Worm (Caenorhabditis elegans) whole organism, young adult: Measurements from ENCODE around the gene Y39A3B.8.

Experiments used
- B0019.2 ChIP-seq: fragments of 200-800 bp; sonication (Bioruptor generic); conservative IDR thresholded peaks from 2 replicates; pipeline ENCODE4 v1.3.6; 2022; ENCODE audit warnings: missing genetic modification reagents, missing genetic modification characterization, missing compliant biosample characterization
- B0261.1 ChIP-seq: sonication (generic microtip); optimal IDR thresholded peaks from 2 replicates; lab custom pipeline; 2016; ENCODE audit warnings: mild to moderate bottlenecking, missing genetic modification characterization, moderate library complexity, missing compliant biosample characterization
- B0336.3 ChIP-seq: fragments of 200-800 bp; sonication (Bioruptor generic); IDR thresholded peaks from 2 replicates; pipeline ENCODE4 v1.3.6; 2022; ENCODE audit warnings: missing genetic modification characterization, missing compliant biosample characterization
- C06A6.2 ChIP-seq: fragments of 200-800 bp; sonication (Bioruptor generic); conservative IDR thresholded peaks from 2 replicates; pipeline ENCODE4 v1.3.6; 2022; ENCODE audit warnings: missing genetic modification characterization, missing compliant biosample characterization
- F39B2.1 ChIP-seq: fragments of 200-800 bp; sonication (Bioruptor generic); IDR thresholded peaks from 2 replicates; pipeline ENCODE4 v1.3.6; 2022; ENCODE audit warnings: missing genetic modification reagents, missing genetic modification characterization, missing compliant biosample characterization
- F55B11.4 ChIP-seq: sonication (generic microtip); optimal IDR thresholded peaks from 2 replicates; lab custom pipeline; 2016; ENCODE audit warnings: missing compliant biosample characterization, missing genetic modification characterization, borderline replicate concordance; ENCODE audit not compliant: insufficient read depth
- T07F8.4 ChIP-seq: sonication (generic microtip); optimal IDR thresholded peaks from 2 replicates; lab custom pipeline; 2016; ENCODE audit warnings: mild to moderate bottlenecking, missing genetic modification characterization, moderate library complexity, missing compliant biosample characterization
- Y67H2A.10 ChIP-seq: fragments of 200-800 bp; sonication (Bioruptor generic); conservative IDR thresholded peaks from 2 replicates; pipeline ENCODE4 v1.3.6; 2022; ENCODE audit warnings: missing genetic modification reagents, missing genetic modification characterization, missing compliant biosample characterization
- akir-1 ChIP-seq: fragments of 200-800 bp; sonication (Bioruptor generic); optimal IDR thresholded peaks from 2 replicates; lab custom pipeline; 2018; ENCODE audit warnings: mild to moderate bottlenecking, missing genetic modification characterization, moderate library complexity, missing compliant biosample characterization
- ama-1 ChIP-seq, 3 experiments: fragments of 150-350 bp in 1 of 3; sonication (generic microtip) in 2 of 3; optimal IDR thresholded peaks; 2 replicates each; lab custom pipeline; 2014 to 2018; ENCODE audit warnings: missing biosample characterization in 2 of 3, missing genetic modification characterization in 2 of 3, missing genetic modification reagents in 2 of 3
- aptf-2 ChIP-seq: fragments of 200-800 bp; sonication (Bioruptor generic); conservative IDR thresholded peaks from 2 replicates; pipeline ENCODE4 v1.3.6; 2022; ENCODE audit warnings: missing genetic modification reagents, missing genetic modification characterization, missing compliant biosample characterization
- attf-5 ChIP-seq: fragments of 200-800 bp; sonication (Bioruptor generic); optimal IDR thresholded peaks from 2 replicates; lab custom pipeline; 2018; ENCODE audit warnings: mild to moderate bottlenecking, missing genetic modification characterization, missing compliant biosample characterization
- bed-2 ChIP-seq: fragments of 200-800 bp; sonication (Bioruptor generic); IDR thresholded peaks from 2 replicates; pipeline ENCODE4 v1.3.6; 2022; ENCODE audit warnings: missing genetic modification reagents, missing genetic modification characterization, missing compliant biosample characterization
- die-1 ChIP-seq: sonication (generic microtip); optimal IDR thresholded peaks from 2 replicates; lab custom pipeline; 2016; ENCODE audit warnings: missing genotype, mild to moderate bottlenecking, missing genetic modification characterization, missing compliant biosample characterization
- egrh-3 ChIP-seq: fragments of 200-800 bp; sonication (Bioruptor generic); IDR thresholded peaks from 2 replicates; pipeline ENCODE4 v1.3.6; 2022; ENCODE audit warnings: missing genetic modification reagents, missing genetic modification characterization, missing compliant biosample characterization
- hlh-12 ChIP-seq: sonication (generic microtip); optimal IDR thresholded peaks from 2 replicates; lab custom pipeline; 2016; ENCODE audit warnings: missing genetic modification characterization, missing compliant biosample characterization
- hmg-20 ChIP-seq: fragments of 200-800 bp; sonication (Bioruptor generic); IDR thresholded peaks from 2 replicates; pipeline ENCODE4 v1.3.6; 2022; ENCODE audit warnings: missing genetic modification reagents, missing genetic modification characterization, missing compliant biosample characterization
- hrde-1 ChIP-seq: sonication (generic microtip); optimal IDR thresholded peaks from 2 replicates; lab custom pipeline; 2016; ENCODE audit warnings: missing genetic modification characterization, mild to moderate bottlenecking, missing compliant biosample characterization, moderate library complexity, missing genotype, missing genetic modification reagents, borderline replicate concordance
- lin-54 ChIP-seq: fragments of 200-800 bp; sonication (Bioruptor generic); optimal IDR thresholded peaks from 2 replicates; lab custom pipeline; 2018; ENCODE audit warnings: mild to moderate bottlenecking, missing genetic modification characterization, missing compliant biosample characterization
- madf-10 ChIP-seq: sonication (generic microtip); optimal IDR thresholded peaks from 2 replicates; lab custom pipeline; 2016; ENCODE audit warnings: mild to moderate bottlenecking, missing genetic modification characterization, missing compliant biosample characterization
- madf-8 ChIP-seq: fragments of 200-800 bp; sonication (Bioruptor generic); conservative IDR thresholded peaks from 2 replicates; pipeline ENCODE4 v1.3.6; 2022; ENCODE audit warnings: missing genetic modification reagents, missing genetic modification characterization, missing compliant biosample characterization
- nhr-179 ChIP-seq: sonication (generic microtip); optimal IDR thresholded peaks from 2 replicates; lab custom pipeline; 2016; ENCODE audit warnings: mild to moderate bottlenecking, missing genetic modification characterization, missing compliant biosample characterization
- rcor-1 ChIP-seq: fragments of 200-800 bp; sonication (Bioruptor generic); IDR thresholded peaks from 2 replicates; pipeline ENCODE4 v1.3.6; 2022; ENCODE audit warnings: missing genetic modification reagents, missing genetic modification characterization, missing compliant biosample characterization
- rpc-1 ChIP-seq, 2 experiments: fragments of 150-350 bp in 1 of 2; sonication (generic microtip) in 1 of 2; optimal IDR thresholded peaks; 2 replicates each; lab custom pipeline; 2014 to 2018; ENCODE audit warnings: missing biosample characterization in 1 of 2, missing genetic modification characterization in 1 of 2, missing genetic modification reagents in 1 of 2, missing genotype in 1 of 2
- sdz-38 ChIP-seq: sonication (generic microtip); optimal IDR thresholded peaks from 2 replicates; lab custom pipeline; 2016; ENCODE audit warnings: missing genotype, missing genetic modification characterization, missing compliant biosample characterization
- snpc-4 ChIP-seq, 5 experiments: fragments of 150-350 bp in 1 of 5; sonication (generic microtip) in 4 of 5; optimal IDR thresholded peaks; 2 replicates each; lab custom pipeline; 2014 to 2018; ENCODE audit warnings: missing genetic modification characterization in 5 of 5, missing biosample characterization in 3 of 5, antibody characterized with exemption in 2 of 5, mild to moderate bottlenecking in 2 of 5, missing compliant biosample characterization in 2 of 5, missing genotype in 2 of 5, moderate library complexity in 2 of 5, missing genetic modification reagents in 1 of 5
- tbp1 ChIP-seq: fragments of 200-800 bp; sonication (Bioruptor generic); optimal IDR thresholded peaks from 2 replicates; lab custom pipeline; 2018; ENCODE audit warnings: mild to moderate bottlenecking, missing genetic modification characterization, missing compliant biosample characterization
- unc-130 ChIP-seq: sonication (generic microtip); optimal IDR thresholded peaks from 2 replicates; lab custom pipeline; 2016; ENCODE audit warnings: missing genetic modification reagents, missing genetic modification characterization, missing compliant biosample characterization
- zim-3 ChIP-seq: sonication (generic microtip); optimal IDR thresholded peaks from 2 replicates; lab custom pipeline; 2017; ENCODE audit warnings: mild to moderate bottlenecking, missing genetic modification characterization, moderate library complexity, missing compliant biosample characterization
- ztf-18 ChIP-seq: sonication (generic microtip); optimal IDR thresholded peaks from 2 replicates; lab custom pipeline; 2016; ENCODE audit warnings: missing genotype, mild to moderate bottlenecking, missing genetic modification characterization, missing compliant biosample characterization
- ztf-22 ChIP-seq: fragments of 200-800 bp; sonication (Bioruptor generic); optimal IDR thresholded peaks from 2 replicates; lab custom pipeline; 2018; ENCODE audit warnings: mild to moderate bottlenecking, missing genetic modification characterization, moderate library complexity, missing compliant biosample characterization
- ztf-26 ChIP-seq: sonication (generic microtip); optimal IDR thresholded peaks from 2 replicates; lab custom pipeline; 2017; ENCODE audit warnings: missing genetic modification characterization, missing compliant biosample characterization

The Y39A3B.8 gene

DNA sequence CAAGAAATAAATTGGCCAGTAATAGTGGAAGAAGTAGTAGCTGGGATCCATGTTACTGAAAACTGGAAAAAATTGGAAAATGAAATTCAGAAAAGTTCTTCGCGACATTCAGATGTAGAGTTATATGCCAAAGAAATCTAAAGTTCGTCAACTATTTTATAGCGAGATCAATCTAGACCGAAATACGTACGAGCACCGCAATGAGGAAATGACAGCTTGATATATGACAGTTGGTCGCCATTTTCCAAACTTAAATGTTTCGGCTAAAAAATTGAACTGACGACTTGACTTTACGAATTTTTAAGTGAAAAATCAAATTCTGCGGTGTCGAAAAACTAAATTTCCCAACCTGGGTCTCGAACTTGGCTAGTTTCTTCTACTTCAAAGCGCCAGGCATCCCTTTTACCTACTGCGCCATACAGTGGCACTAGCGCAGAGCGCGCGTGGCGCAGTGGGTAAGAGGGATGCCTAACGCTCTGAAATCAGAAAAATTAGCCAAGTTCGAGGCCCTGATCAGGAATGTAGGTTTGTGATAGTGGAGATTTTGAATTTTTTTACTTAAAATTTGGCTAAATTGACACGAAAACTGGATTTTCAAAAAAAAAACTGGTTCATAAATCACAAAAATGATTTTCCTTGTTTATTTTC, 5.1 kb upstream of the Y39A3B.8 start, which contains the start of gene srd-66:
srd-66 (minus strand) TSS at position 51 of the 648 bp plus-strand sequence.
- TF ChIP-seq rpc-1 (optimal IDR thresholded peaks at IDR 0.05; lab: Kevin White, UChicago), result peak; percentile 5
- peak; percentile 58 for TF ChIP-seq rpc-1 (tag; optimal IDR thresholded peaks at IDR 0.05; lab: Kevin White, UChicago)
- peak; percentile 78 for TF ChIP-seq tbp1 (GFP tag; lab: Kevin White, UChicago)
- TF ChIP-seq rcor-1 (GFP tag; lab: Robert Waterston, UW), result no peak
- TF ChIP-seq, all 124 proteins: peak for 2

DNA sequence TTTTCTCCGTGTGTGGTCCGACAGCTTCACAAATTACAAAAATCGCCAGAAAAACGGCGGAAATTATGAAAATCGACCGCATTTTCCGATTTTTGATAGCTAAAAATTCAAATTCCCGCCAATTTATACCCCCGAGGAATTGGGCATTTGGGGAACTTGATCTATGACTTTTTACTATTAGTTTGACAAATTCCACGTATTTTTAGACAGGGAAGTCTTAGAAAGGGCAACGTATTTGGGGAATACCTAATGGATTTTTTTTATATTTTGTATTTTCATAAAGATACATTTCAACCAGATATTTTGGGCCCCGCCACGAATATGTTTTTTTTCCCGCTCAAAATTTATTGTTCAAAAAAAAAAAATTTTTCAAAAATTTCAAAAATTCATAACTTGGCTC, 2.9 kb upstream of the Y39A3B.8 start, which contains the start of gene Y39A3B.7:
Y39A3B.7 (minus strand) TSS at position 101 of the 400 bp plus-strand sequence.
- TF ChIP-seq hrde-1 (no peak), aptf-2 (GFP tag; lab: Robert Waterston, UW) (no peak), B0019.2 (GFP tag; lab: Robert Waterston, UW) (no peak), akir-1 (GFP tag; lab: Kevin White, UChicago) (no peak), die-1 (no peak), Y67H2A.10 (GFP tag; lab: Robert Waterston, UW) (no peak), hlh-12 (tag; lab: Kevin White, UChicago) (no peak), nhr-179 (tag; lab: Kevin White, UChicago) (no peak), B0336.3 (no peak), unc-130 (GFP tag; lab: Kevin White, UChicago) (no peak), madf-8 (GFP tag; lab: Robert Waterston, UW) (no peak), madf-10 (tag; lab: Kevin White, UChicago) (no peak), ztf-18 (tag; lab: Kevin White, UChicago) (no peak), F39B2.1 (GFP tag; lab: Robert Waterston, UW) (no peak), snpc-4 (GFP tag; optimal IDR thresholded peaks at IDR 0.05; lab: Kevin White, UChicago) (no peak), snpc-4 (tag; optimal IDR thresholded peaks at IDR 0.05; lab: Kevin White, UChicago) (no peak), bed-2 (GFP tag; lab: Robert Waterston, UW) (no peak), attf-5 (GFP tag; lab: Kevin White, UChicago) (no peak), ama-1 (optimal IDR thresholded peaks at IDR 0.05; lab: Kevin White, UChicago) (no peak), ama-1 (GFP tag; optimal IDR thresholded peaks at IDR 0.05; lab: Kevin White, UChicago) (no peak)

DNA sequence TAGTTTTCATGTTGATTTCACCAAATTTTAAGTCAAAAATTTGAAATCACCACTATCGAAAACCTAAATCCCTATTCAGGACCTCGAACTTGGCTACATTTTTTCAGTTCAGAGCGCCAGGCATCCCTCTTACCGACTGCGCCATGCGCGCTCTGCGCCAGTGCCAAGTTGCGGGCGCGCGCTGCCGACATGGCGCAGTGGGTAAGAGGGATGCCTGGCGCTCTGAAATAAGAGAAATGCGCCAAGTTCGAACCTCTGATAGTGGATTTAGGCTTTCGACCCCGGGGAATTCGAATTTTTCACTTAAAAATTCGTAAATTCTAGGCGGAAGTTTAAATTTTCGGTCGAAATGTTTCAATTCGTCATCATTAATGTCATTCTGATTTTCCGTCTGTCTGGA, 2.1 kb downstream of the Y39A3B.8 start:
- TF ChIP-seq T07F8.4 (tag; lab: Kevin White, UChicago), result no peak
- peak; percentile 55; the same call in 1 of the 2 replicates for TF ChIP-seq egrh-3 (GFP tag; lab: Robert Waterston, UW)

- no peak for TF ChIP-seq zim-3 (tag; lab: Kevin White, UChicago)
- no peak for TF ChIP-seq B0261.1
- no peak for TF ChIP-seq lin-54 (GFP tag; lab: Kevin White, UChicago)
- no peak for TF ChIP-seq sdz-38 (tag; lab: Kevin White, UChicago)
- no peak for TF ChIP-seq ztf-26 (tag; lab: Kevin White, UChicago)
- TF ChIP-seq F55B11.4 (tag; lab: Kevin White, UChicago), result no peak
- TF ChIP-seq hmg-20, result no peak
- TF ChIP-seq rcor-1 (GFP tag; lab: Robert Waterston, UW), result no peak
- no peak for TF ChIP-seq ztf-22 (GFP tag; lab: Kevin White, UChicago)
- TF ChIP-seq C06A6.2 (GFP tag; lab: Robert Waterston, UW), result no peak
- no peak for TF ChIP-seq aptf-2 (GFP tag; lab: Robert Waterston, UW)
- TF ChIP-seq, all 124 proteins: peak for 0
Measured at ce11 chrIII:1997569-1997968, 9.8 kb downstream of the Y39A3B.8 start, which contains the start of gene lgc-42. TSS of gene lgc-42 (plus strand) at chrIII:1997869.
